Fruit fly (Drosophila melanogaster) whole organism, adult: ENCODE data around the gene CG10164.

Source experiments
- CG5204 ChIP-seq: fragments of 200-800 bp; sonication (Bioruptor generic); optimal IDR thresholded peaks from 2 replicates; lab custom pipeline; 2016; ENCODE audit warnings: missing biosample characterization, missing genetic modification characterization
- bab1 ChIP-seq: fragments of 200-800 bp; sonication (Bioruptor generic); optimal IDR thresholded peaks from 3 replicates; lab custom pipeline; 2019; ENCODE audit warnings: missing biosample characterization, mild to moderate bottlenecking, missing genetic modification characterization, moderate library complexity
- cic ChIP-seq: fragments of 200-800 bp; sonication (Bioruptor generic); optimal IDR thresholded peaks from 2 replicates; lab custom pipeline; 2017; ENCODE audit warnings: missing biosample characterization, mild to moderate bottlenecking, missing genetic modification characterization, moderate library complexity

- TF ChIP-seq CG5204 (GFP tag; lab: Kevin White, UChicago): no peak
- peak; percentile 36 for TF ChIP-seq cic (GFP tag; lab: Kevin White, UChicago)
- no peak for TF ChIP-seq bab1 (GFP tag; lab: Kevin White, UChicago)
Measured at dm6 chr3R:23519395-23520101, 37.2 kb downstream of the CG10164 start, which contains the start of gene Irk2.
